Worm (Caenorhabditis elegans) whole organism, early embryonic: ENCODE measurements around the gene C40H1.9.

ENCODE experiments used
- B0310.2 ChIP-seq: sonication (generic microtip); optimal IDR thresholded peaks from 2 replicates; lab custom pipeline; 2016; ENCODE audit warnings: mild to moderate bottlenecking, missing genetic modification characterization, missing compliant biosample characterization
- F13C5.2 ChIP-seq: sonication (generic microtip); optimal IDR thresholded peaks from 2 replicates; lab custom pipeline; 2017; ENCODE audit warnings: mild to moderate bottlenecking, missing genetic modification characterization, inconsistent platforms, missing compliant biosample characterization
- aly-1 ChIP-seq: sonication (generic microtip); optimal IDR thresholded peaks from 2 replicates; lab custom pipeline; 2016; ENCODE audit warnings: missing genetic modification characterization, missing compliant biosample characterization
- ama-1 ChIP-seq: fragments of 150-350 bp; optimal IDR thresholded peaks from 2 replicates; lab custom pipeline; 2014
- ceh-13 ChIP-seq: fragments of 200-800 bp; sonication (Bioruptor generic); optimal IDR thresholded peaks from 2 replicates; lab custom pipeline; 2018; ENCODE audit warnings: mild to moderate bottlenecking, missing genetic modification characterization, missing compliant biosample characterization
- ceh-36 ChIP-seq: sonication (generic microtip); optimal IDR thresholded peaks from 2 replicates; lab custom pipeline; 2016; ENCODE audit warnings: missing genetic modification characterization, inconsistent platforms, missing compliant biosample characterization
- ets-7 ChIP-seq: sonication (generic microtip); optimal IDR thresholded peaks from 2 replicates; lab custom pipeline; 2016; ENCODE audit warnings: missing genotype, missing genetic modification characterization, missing compliant biosample characterization
- flt-1 ChIP-seq: fragments of 200-800 bp; sonication (Bioruptor generic); IDR thresholded peaks from 2 replicates; pipeline ENCODE4 v1.3.6; 2022; ENCODE audit warnings: missing genetic modification characterization, missing compliant biosample characterization
- hmbx-1 ChIP-seq: sonication (generic microtip); optimal IDR thresholded peaks from 2 replicates; lab custom pipeline; 2016; ENCODE audit warnings: mild to moderate bottlenecking, missing genetic modification characterization, missing compliant biosample characterization
- hmg-4 ChIP-seq: fragments of 200-800 bp; sonication (Bioruptor generic); optimal IDR thresholded peaks from 2 replicates; lab custom pipeline; 2018; ENCODE audit warnings: mild to moderate bottlenecking, missing genetic modification characterization, missing compliant biosample characterization
- hnd-1 ChIP-seq: sonication (generic microtip); optimal IDR thresholded peaks from 2 replicates; lab custom pipeline; 2016; ENCODE audit warnings: missing genetic modification characterization, missing compliant biosample characterization
- scrt-1 ChIP-seq: fragments of 200-800 bp; sonication (Bioruptor generic); IDR thresholded peaks from 2 replicates; pipeline ENCODE4 v1.3.6; 2022; ENCODE audit warnings: missing genetic modification characterization, missing compliant biosample characterization
- sea-1 ChIP-seq: fragments of 200-800 bp; sonication (Bioruptor generic); conservative IDR thresholded peaks from 2 replicates; pipeline ENCODE4 v1.3.6; 2022; ENCODE audit warnings: missing genetic modification characterization, missing compliant biosample characterization
- tra-4 ChIP-seq: sonication (generic microtip); optimal IDR thresholded peaks from 2 replicates; lab custom pipeline; 2017; ENCODE audit warnings: missing genetic modification characterization, missing compliant biosample characterization

DNA sequence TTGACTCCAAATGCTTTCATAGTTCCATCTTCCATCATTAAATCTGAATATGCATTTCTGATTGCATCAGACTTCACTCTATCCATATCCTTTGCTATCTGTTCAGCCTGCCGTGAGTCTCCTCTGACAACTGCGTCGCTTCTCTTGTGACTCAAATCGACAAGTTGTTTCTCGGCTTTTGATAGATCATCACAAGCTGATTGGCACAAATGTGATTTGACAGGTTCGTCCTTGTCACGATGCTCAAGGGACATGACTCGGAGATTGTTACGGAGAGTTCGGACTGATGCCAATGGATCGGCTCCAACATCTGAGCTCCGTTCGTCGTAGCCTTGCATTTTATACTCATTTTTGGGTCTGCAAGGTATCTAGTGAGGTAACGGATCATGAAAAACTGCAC lies 9.0 kb downstream of the C40H1.9 start:
- TF ChIP-seq ceh-13 (no peak), B0310.2 (no peak), ama-1 (lab: Kevin White, UChicago) (no peak), F13C5.2 (tag; lab: Kevin White, UChicago) (no peak), ceh-36 (tag; lab: Kevin White, UChicago) (no peak), hmg-4 (no peak), flt-1 (GFP tag; lab: Robert Waterston, UW) (no peak), scrt-1 (GFP tag; lab: Robert Waterston, UW) (no peak), hmbx-1 (tag; lab: Kevin White, UChicago) (no peak), sea-1 (no peak), tra-4 (tag; lab: Kevin White, UChicago) (no peak), ets-7 (tag; lab: Kevin White, UChicago) (no peak), hnd-1 (tag; lab: Kevin White, UChicago) (no peak), aly-1 (tag; lab: Kevin White, UChicago) (no peak)
